Worm (Caenorhabditis elegans): ENCODE results near the gene cest-1.2.
A peak's percentile ranks its signal among the peaks of the same experiment; 100 is the strongest.

The cest-1.2 gene

ce11 chrV:14134757-14135441, 25.8 kb downstream of the cest-1.2 start:
- TF ChIP-seq med-1 (GFP tag; optimal IDR thresholded peaks at IDR 0.05; ENCODE audit: insufficient read depth) (no peak), flt-1 (GFP tag; IDR thresholded peaks at IDR 0.05) (no peak), T22C8.4 (GFP tag; IDR thresholded peaks at IDR 0.05) (no peak), ref-1 (GFP tag; conservative IDR thresholded peaks at IDR 0.05) (no peak), tab-1 (GFP tag; IDR thresholded peaks at IDR 0.05) (no peak), cog-1 (tag; optimal IDR thresholded peaks at IDR 0.05) (no peak), klf-2 (GFP tag; conservative IDR thresholded peaks at IDR 0.05) (no peak), ztf-23 (GFP tag; IDR thresholded peaks at IDR 0.05) (no peak), ztf-29 (GFP tag; IDR thresholded peaks at IDR 0.05) (no peak)

- no peak for TF ChIP-seq cog-1 (tag; optimal IDR thresholded peaks at IDR 0.05)
- TF ChIP-seq ztf-29 (GFP tag; IDR thresholded peaks at IDR 0.05): no peak
- no peak for TF ChIP-seq ref-1 (GFP tag; conservative IDR thresholded peaks at IDR 0.05)
- TF ChIP-seq tab-1 (GFP tag; IDR thresholded peaks at IDR 0.05): no peak
- TF ChIP-seq med-1 (GFP tag; optimal IDR thresholded peaks at IDR 0.05; ENCODE audit: insufficient read depth): no peak
- TF ChIP-seq T22C8.4 (GFP tag; IDR thresholded peaks at IDR 0.05): no peak
- no peak for TF ChIP-seq flt-1 (GFP tag; IDR thresholded peaks at IDR 0.05)
- TF ChIP-seq klf-2 (GFP tag; conservative IDR thresholded peaks at IDR 0.05): no peak
- no peak for TF ChIP-seq ztf-23 (GFP tag; IDR thresholded peaks at IDR 0.05)
These were observed 27.5 kb downstream of the cest-1.2 start for ce11 chrV:14133002-14133763.

ce11 chrV:14130226-14130625, 30.4 kb downstream of the cest-1.2 start:
- no peak for TF ChIP-seq med-1 (GFP tag; optimal IDR thresholded peaks at IDR 0.05; ENCODE audit: insufficient read depth)

- no peak for TF ChIP-seq ztf-23 (GFP tag; IDR thresholded peaks at IDR 0.05)
- TF ChIP-seq med-1 (GFP tag; optimal IDR thresholded peaks at IDR 0.05; ENCODE audit: insufficient read depth): no peak
- TF ChIP-seq ref-1 (GFP tag; conservative IDR thresholded peaks at IDR 0.05): no peak
- TF ChIP-seq tab-1 (GFP tag; IDR thresholded peaks at IDR 0.05): no peak
- no peak for TF ChIP-seq T22C8.4 (GFP tag; IDR thresholded peaks at IDR 0.05)
- no peak for TF ChIP-seq ztf-29 (GFP tag; IDR thresholded peaks at IDR 0.05)
- no peak for TF ChIP-seq flt-1 (GFP tag; IDR thresholded peaks at IDR 0.05)
- no peak for TF ChIP-seq cog-1 (tag; optimal IDR thresholded peaks at IDR 0.05)
- TF ChIP-seq klf-2 (GFP tag; conservative IDR thresholded peaks at IDR 0.05): no peak
These were observed 31.8 kb downstream of the cest-1.2 start for ce11 chrV:14128858-14129257.

- no peak for TF ChIP-seq cog-1 (tag; optimal IDR thresholded peaks at IDR 0.05)
- no peak for TF ChIP-seq tab-1 (GFP tag; IDR thresholded peaks at IDR 0.05)
- TF ChIP-seq med-1 (GFP tag; optimal IDR thresholded peaks at IDR 0.05; ENCODE audit: insufficient read depth): no peak
- TF ChIP-seq flt-1 (GFP tag; IDR thresholded peaks at IDR 0.05): no peak
- TF ChIP-seq ztf-29 (GFP tag; IDR thresholded peaks at IDR 0.05): no peak
- TF ChIP-seq ztf-23 (GFP tag; IDR thresholded peaks at IDR 0.05): no peak
- TF ChIP-seq T22C8.4 (GFP tag; IDR thresholded peaks at IDR 0.05): no peak
- no peak for TF ChIP-seq klf-2 (GFP tag; conservative IDR thresholded peaks at IDR 0.05)
- no peak for TF ChIP-seq ref-1 (GFP tag; conservative IDR thresholded peaks at IDR 0.05)
These were observed 32.8 kb downstream of the cest-1.2 start for ce11 chrV:14127834-14128233.

ce11 chrV:14126341-14126924, 34.2 kb downstream of the cest-1.2 start:
- TF ChIP-seq cog-1 (tag; optimal IDR thresholded peaks at IDR 0.05) (no peak), T22C8.4 (GFP tag; IDR thresholded peaks at IDR 0.05) (no peak), ztf-23 (GFP tag; IDR thresholded peaks at IDR 0.05) (no peak)

- TF ChIP-seq ztf-23 (GFP tag; IDR thresholded peaks at IDR 0.05): 0 out of 2 replicates have a peak, but pooled peaks have one; percentile 14
These were observed 36.5 kb downstream of the cest-1.2 start for ce11 chrV:14124187-14124586.

- TF ChIP-seq flt-1 (GFP tag; IDR thresholded peaks at IDR 0.05) (no peak), ztf-23 (GFP tag; IDR thresholded peaks at IDR 0.05) (no peak), cog-1 (tag; optimal IDR thresholded peaks at IDR 0.05) (no peak), klf-2 (GFP tag; conservative IDR thresholded peaks at IDR 0.05) (no peak), tab-1 (GFP tag; IDR thresholded peaks at IDR 0.05) (no peak), ref-1 (GFP tag; conservative IDR thresholded peaks at IDR 0.05) (no peak), med-1 (GFP tag; optimal IDR thresholded peaks at IDR 0.05; ENCODE audit: insufficient read depth) (no peak), ztf-29 (GFP tag; IDR thresholded peaks at IDR 0.05) (no peak), T22C8.4 (GFP tag; IDR thresholded peaks at IDR 0.05) (no peak)
These were observed 37.5 kb downstream of the cest-1.2 start for ce11 chrV:14123176-14123575.

- TF ChIP-seq cog-1 (tag; optimal IDR thresholded peaks at IDR 0.05): no peak
- no peak for TF ChIP-seq ztf-29 (GFP tag; IDR thresholded peaks at IDR 0.05)
- TF ChIP-seq flt-1 (GFP tag; IDR thresholded peaks at IDR 0.05): no peak
- no peak for TF ChIP-seq tab-1 (GFP tag; IDR thresholded peaks at IDR 0.05)
- TF ChIP-seq T22C8.4 (GFP tag; IDR thresholded peaks at IDR 0.05): no peak
- no peak for TF ChIP-seq med-1 (GFP tag; optimal IDR thresholded peaks at IDR 0.05; ENCODE audit: insufficient read depth)
- TF ChIP-seq ztf-23 (GFP tag; IDR thresholded peaks at IDR 0.05): no peak
- no peak for TF ChIP-seq ref-1 (GFP tag; conservative IDR thresholded peaks at IDR 0.05)
- no peak for TF ChIP-seq klf-2 (GFP tag; conservative IDR thresholded peaks at IDR 0.05)
These were observed 40.0 kb downstream of the cest-1.2 start for ce11 chrV:14120674-14121073.

- no peak for TF ChIP-seq ztf-23 (GFP tag; IDR thresholded peaks at IDR 0.05)
- no peak for TF ChIP-seq klf-2 (GFP tag; conservative IDR thresholded peaks at IDR 0.05)
- TF ChIP-seq med-1 (GFP tag; optimal IDR thresholded peaks at IDR 0.05; ENCODE audit: insufficient read depth): no peak
- TF ChIP-seq ref-1 (GFP tag; conservative IDR thresholded peaks at IDR 0.05): no peak
- no peak for TF ChIP-seq flt-1 (GFP tag; IDR thresholded peaks at IDR 0.05)
- no peak for TF ChIP-seq tab-1 (GFP tag; IDR thresholded peaks at IDR 0.05)
- TF ChIP-seq ztf-29 (GFP tag; IDR thresholded peaks at IDR 0.05): no peak
- TF ChIP-seq cog-1 (tag; optimal IDR thresholded peaks at IDR 0.05): no peak
- no peak for TF ChIP-seq T22C8.4 (GFP tag; IDR thresholded peaks at IDR 0.05)
These were observed 50.6 kb downstream of the cest-1.2 start, which contains the start of gene H39E23.2 for ce11 chrV:14110042-14110441. TSS of gene H39E23.2 (plus strand) at chrV:14110342.
